Fruit fly (Drosophila melanogaster) whole organism, embryonic: ENCODE measurements around the gene Aatf.

Source experiments
- C15 ChIP-seq: fragments of 200-800 bp; sonication (Bioruptor generic); IDR thresholded peaks from 3 replicates; pipeline ENCODE4 v1.3.6; 2022; ENCODE audit warnings: missing biosample characterization, missing genetic modification characterization
- CG12071 ChIP-seq: fragments of 200-800 bp; sonication (Bioruptor generic); optimal IDR thresholded peaks from 3 replicates; lab custom pipeline; 2018; ENCODE audit warnings: missing biosample characterization, mild to moderate bottlenecking, missing genetic modification characterization
- CG12104 ChIP-seq: fragments of 200-800 bp; sonication (Bioruptor generic); optimal IDR thresholded peaks from 3 replicates; lab custom pipeline; 2016; ENCODE audit warnings: missing biosample characterization, missing genetic modification characterization
- CG13123 ChIP-seq: fragments of 200-800 bp; sonication (Bioruptor generic); optimal IDR thresholded peaks from 2 replicates; lab custom pipeline; 2016; ENCODE audit warnings: missing biosample characterization, missing genetic modification characterization
- CG13424 ChIP-seq: fragments of 200-800 bp; sonication (Bioruptor generic); optimal IDR thresholded peaks from 2 replicates; lab custom pipeline; 2019; ENCODE audit warnings: missing biosample characterization, mild to moderate bottlenecking, missing genetic modification characterization, moderate library complexity
- CG15073 ChIP-seq: fragments of 200-800 bp; sonication (Bioruptor generic); optimal IDR thresholded peaks from 2 replicates; lab custom pipeline; 2016; ENCODE audit warnings: missing biosample characterization, missing genetic modification characterization
- CG15479 ChIP-seq: fragments of 200-800 bp; sonication (Bioruptor generic); optimal IDR thresholded peaks from 3 replicates; lab custom pipeline; 2019; ENCODE audit warnings: missing biosample characterization, mild to moderate bottlenecking, missing genetic modification characterization, moderate library complexity
- CG17385 ChIP-seq: fragments of 200-800 bp; sonication (Bioruptor generic); optimal IDR thresholded peaks from 3 replicates; lab custom pipeline; 2018; ENCODE audit warnings: missing biosample characterization, mild to moderate bottlenecking, missing genetic modification characterization
- CG17568 ChIP-seq: fragments of 200-800 bp; sonication (Bioruptor generic); optimal IDR thresholded peaks from 2 replicates; lab custom pipeline; 2018; ENCODE audit warnings: missing biosample characterization, mild to moderate bottlenecking, missing genetic modification characterization, moderate library complexity
- CG1792 ChIP-seq: fragments of 200-800 bp; sonication (Bioruptor generic); optimal IDR thresholded peaks from 2 replicates; lab custom pipeline; 2016; ENCODE audit warnings: missing biosample characterization, missing genetic modification characterization
- CG18619 ChIP-seq: fragments of 200-800 bp; sonication (Bioruptor generic); optimal IDR thresholded peaks from 3 replicates; lab custom pipeline; 2017; ENCODE audit warnings: missing biosample characterization, mild to moderate bottlenecking, missing genetic modification characterization
- CG3065 ChIP-seq: fragments of 200-800 bp; sonication (Bioruptor generic); optimal IDR thresholded peaks from 2 replicates; lab custom pipeline; 2016; ENCODE audit warnings: missing biosample characterization, missing genetic modification characterization
- CG32772 ChIP-seq: fragments of 200-800 bp; sonication (Bioruptor generic); IDR thresholded peaks from 2 replicates; pipeline ENCODE4 v1.3.6; 2022; ENCODE audit warnings: missing biosample characterization, missing genetic modification characterization
- CG4360 ChIP-seq: fragments of 200-800 bp; sonication (Bioruptor generic); IDR thresholded peaks from 2 replicates; pipeline ENCODE4 v1.3.6; 2022; ENCODE audit warnings: missing biosample characterization, missing genetic modification characterization
- CG43689 ChIP-seq: fragments of 200-800 bp; sonication (Bioruptor generic); IDR thresholded peaks from 2 replicates; pipeline ENCODE4 v1.3.6; 2022; ENCODE audit warnings: missing biosample characterization, missing genetic modification characterization
- CG5180 ChIP-seq: fragments of 200-800 bp; sonication (Bioruptor generic); optimal IDR thresholded peaks from 3 replicates; lab custom pipeline; 2017; ENCODE audit warnings: missing biosample characterization, missing genetic modification characterization, mild to moderate bottlenecking, moderate library complexity, missing genetic modification reagents
- CG6813 ChIP-seq: fragments of 200-800 bp; sonication (Bioruptor generic); optimal IDR thresholded peaks from 2 replicates; lab custom pipeline; 2017; ENCODE audit warnings: missing biosample characterization, missing genetic modification characterization, mild to moderate bottlenecking, moderate library complexity, missing genetic modification reagents
- CG7963 ChIP-seq: fragments of 200-800 bp; sonication (Bioruptor generic); IDR thresholded peaks from 3 replicates; pipeline ENCODE4 v1.3.6; 2022; ENCODE audit warnings: missing biosample characterization, missing genetic modification characterization; ENCODE audit not compliant: partially characterized antibody
- CG9437 ChIP-seq: fragments of 200-800 bp; sonication (Bioruptor generic); optimal IDR thresholded peaks from 2 replicates; lab custom pipeline; 2018; ENCODE audit warnings: missing biosample characterization, mild to moderate bottlenecking, missing genetic modification characterization
- Camta ChIP-seq: fragments of 200-800 bp; sonication (Bioruptor generic); optimal IDR thresholded peaks from 2 replicates; lab custom pipeline; 2016; ENCODE audit warnings: missing biosample characterization, missing genetic modification characterization
- CoRest ChIP-seq: fragments of 200-800 bp; sonication (Bioruptor generic); optimal IDR thresholded peaks from 3 replicates; lab custom pipeline; 2018; ENCODE audit warnings: missing biosample characterization, mild to moderate bottlenecking, missing genetic modification characterization, moderate library complexity
- D ChIP-seq, 2 experiments: fragments of 200-800 bp in 1 of 2; fragments of >200 bp in 1 of 2; sonication (Bioruptor generic) in 1 of 2; optimal IDR thresholded peaks; 2 replicates in 1 of 2; 3 replicates in 1 of 2; lab custom pipeline; 2017; ENCODE audit warnings: mild to moderate bottlenecking in 1 of 2, missing biosample characterization in 1 of 2, missing genetic modification characterization in 1 of 2, missing genetic modification reagents in 1 of 2
- D19A ChIP-seq: fragments of 200-800 bp; optimal IDR thresholded peaks from 3 replicates; lab custom pipeline; 2019; ENCODE audit warnings: missing biosample characterization, mild to moderate bottlenecking, missing genetic modification characterization, moderate library complexity
- Dad ChIP-seq: fragments of 200-800 bp; sonication (Bioruptor generic); optimal IDR thresholded peaks from 3 replicates; lab custom pipeline; 2016; ENCODE audit warnings: missing biosample characterization, missing genetic modification characterization
- Drgx ChIP-seq: fragments of 200-800 bp; sonication (Bioruptor generic); IDR thresholded peaks from 2 replicates; pipeline ENCODE4 v1.3.6; 2022; ENCODE audit warnings: missing biosample characterization, missing genetic modification characterization
- E2f1 ChIP-seq: fragments of 200-800 bp; sonication (Bioruptor generic); IDR thresholded peaks from 2 replicates; pipeline ENCODE4 v1.3.6; 2022; ENCODE audit warnings: missing biosample characterization, missing genetic modification characterization
- Jarid2 ChIP-seq: fragments of 200-800 bp; sonication (Bioruptor generic); optimal IDR thresholded peaks from 3 replicates; lab custom pipeline; 2017; ENCODE audit warnings: mild to moderate bottlenecking, missing biosample characterization, missing genetic modification reagents, missing genetic modification characterization
- Lim3 ChIP-seq: fragments of 200-800 bp; sonication (Bioruptor generic); IDR thresholded peaks from 2 replicates; pipeline ENCODE4 v1.3.6; 2022; ENCODE audit warnings: missing biosample characterization, missing genetic modification characterization
- NFAT ChIP-seq: fragments of 200-800 bp; sonication (Bioruptor generic); IDR thresholded peaks from 2 replicates; pipeline ENCODE4 v1.3.6; 2022; ENCODE audit warnings: missing biosample characterization, missing genetic modification characterization
- Ptx1 ChIP-seq: fragments of 200-800 bp; sonication (Bioruptor generic); IDR thresholded peaks from 2 replicates; pipeline ENCODE4 v1.3.6; 2022; ENCODE audit warnings: missing biosample characterization, missing genetic modification characterization
- Tbp ChIP-seq: fragments of >200 bp; optimal IDR thresholded peaks from 2 replicates; lab custom pipeline; 2018; ENCODE audit warnings: missing biosample characterization, missing genetic modification characterization
- al ChIP-seq: fragments of 200-800 bp; sonication (Bioruptor generic); IDR thresholded peaks from 2 replicates; pipeline ENCODE4 v1.3.6; 2022; ENCODE audit warnings: missing biosample characterization, missing genetic modification characterization
- ara ChIP-seq: fragments of 200-800 bp; sonication (Bioruptor generic); IDR thresholded peaks from 2 replicates; pipeline ENCODE4 v1.3.6; 2022; ENCODE audit warnings: missing biosample characterization, missing genetic modification characterization
- bab2 ChIP-seq: fragments of 200-800 bp; sonication (Bioruptor generic); optimal IDR thresholded peaks from 2 replicates; lab custom pipeline; 2016; ENCODE audit warnings: missing biosample characterization, missing genetic modification characterization
- chm ChIP-seq: fragments of 200-800 bp; sonication (Bioruptor generic); IDR thresholded peaks from 2 replicates; pipeline ENCODE4 v1.3.6; 2022; ENCODE audit warnings: missing biosample characterization, missing genetic modification characterization
- danr ChIP-seq: fragments of 200-800 bp; sonication (Bioruptor generic); IDR thresholded peaks from 2 replicates; pipeline ENCODE4 v1.3.6; 2022; ENCODE audit warnings: missing biosample characterization, missing genetic modification characterization
- dati ChIP-seq: fragments of 200-800 bp; sonication (Bioruptor generic); IDR thresholded peaks from 2 replicates; pipeline ENCODE4 v1.3.6; 2022; ENCODE audit warnings: missing biosample characterization, missing genetic modification characterization
- esg ChIP-seq: fragments of 200-800 bp; sonication (Bioruptor generic); conservative IDR thresholded peaks from 2 replicates; pipeline ENCODE4 v1.3.6; 2022; ENCODE audit warnings: missing biosample characterization, missing genetic modification characterization
- exex ChIP-seq: fragments of 200-800 bp; sonication (Bioruptor generic); optimal IDR thresholded peaks from 4 replicates; lab custom pipeline; 2018; ENCODE audit warnings: missing biosample characterization, mild to moderate bottlenecking, missing genetic modification characterization, moderate library complexity
- gro ChIP-seq: fragments of 200-800 bp; sonication (Bioruptor generic); optimal IDR thresholded peaks from 2 replicates; lab custom pipeline; 2016; ENCODE audit warnings: missing biosample characterization, missing genetic modification characterization
- hth ChIP-seq: fragments of >200 bp; optimal IDR thresholded peaks from 2 replicates; lab custom pipeline; 2017; ENCODE audit warnings: inconsistent platforms
- pnt ChIP-seq: fragments of 200-800 bp; sonication (Bioruptor generic); optimal IDR thresholded peaks from 3 replicates; lab custom pipeline; 2016; ENCODE audit warnings: missing biosample characterization, missing genetic modification characterization
- pzg ChIP-seq: fragments of 200-800 bp; sonication (Bioruptor generic); optimal IDR thresholded peaks from 3 replicates; lab custom pipeline; 2018; ENCODE audit warnings: missing biosample characterization, mild to moderate bottlenecking, missing genetic modification characterization, moderate library complexity
- run ChIP-seq: fragments of 200-800 bp; sonication (Bioruptor generic); optimal IDR thresholded peaks from 3 replicates; lab custom pipeline; 2018; ENCODE audit warnings: missing biosample characterization, mild to moderate bottlenecking, missing genetic modification characterization
- sim ChIP-seq: fragments of 200-800 bp; sonication (Bioruptor generic); IDR thresholded peaks from 2 replicates; pipeline ENCODE4 v1.3.6; 2022; ENCODE audit warnings: missing biosample characterization, missing genetic modification characterization
- sug ChIP-seq: fragments of 200-800 bp; optimal IDR thresholded peaks from 2 replicates; lab custom pipeline; 2019; ENCODE audit warnings: missing biosample characterization, mild to moderate bottlenecking, missing genetic modification characterization, moderate library complexity
- tap ChIP-seq: fragments of 200-800 bp; optimal IDR thresholded peaks from 3 replicates; lab custom pipeline; 2019; ENCODE audit warnings: missing biosample characterization, mild to moderate bottlenecking, missing genetic modification characterization, moderate library complexity
- unc-4 ChIP-seq: fragments of 200-800 bp; sonication (Bioruptor generic); IDR thresholded peaks from 2 replicates; pipeline ENCODE4 v1.3.6; 2022; ENCODE audit warnings: missing biosample characterization, missing genetic modification characterization; ENCODE audit not compliant: partially characterized antibody
- vfl ChIP-seq: fragments of 200-800 bp; sonication (Bioruptor generic); optimal IDR thresholded peaks from 2 replicates; lab custom pipeline; 2016; ENCODE audit warnings: missing biosample characterization, missing genetic modification characterization
- wor ChIP-seq: fragments of 200-800 bp; sonication (Bioruptor generic); IDR thresholded peaks from 2 replicates; pipeline ENCODE4 v1.3.6; 2022; ENCODE audit warnings: missing biosample characterization, missing genetic modification characterization

Gene Aatf

dm6 chr2L:6722822-6723749, 5.7 kb downstream of the Aatf start, which contains the start of gene homer (continued):
- no peak for TF ChIP-seq vfl (GFP tag; lab: Kevin White, UChicago)
- TF ChIP-seq hth (lab: Kevin White, UChicago): no peak
- no peak for TF ChIP-seq CG6813 (GFP tag; lab: Kevin White, UChicago)
- no peak for TF ChIP-seq CoRest (tag; lab: Kevin White, UChicago)
- TF ChIP-seq CG3065: no peak
- 0 out of 2 replicates have a peak, but pooled peaks have one; percentile 9 for TF ChIP-seq Ptx1
- TF ChIP-seq Jarid2 (GFP tag; lab: Kevin White, UChicago): no peak
- no peak for TF ChIP-seq run (tag; lab: Kevin White, UChicago)
- no peak for TF ChIP-seq tap
- TF ChIP-seq CG7963: peak; percentile 95
- TF ChIP-seq dati (GFP tag; lab: Robert Waterston, UW): no peak
- no peak for TF ChIP-seq wor (GFP tag; lab: Robert Waterston, UW)
- no peak for TF ChIP-seq CG15479 (GFP tag; lab: Kevin White, UChicago)
- TF ChIP-seq ara (GFP tag; lab: Robert Waterston, UW): no peak
- peak; percentile 86 for TF ChIP-seq unc-4 (GFP tag; lab: Robert Waterston, UW)
- no peak for TF ChIP-seq esg (GFP tag; lab: Robert Waterston, UW)
- TF ChIP-seq exex (tag; lab: Kevin White, UChicago): peak; percentile 14
- TF ChIP-seq Dad (GFP tag; lab: Kevin White, UChicago): no peak
- TF ChIP-seq bab2 (GFP tag; lab: Kevin White, UChicago): no peak
- TF ChIP-seq CG1792 (GFP tag; lab: Kevin White, UChicago): no peak
- peak; percentile 53 for TF ChIP-seq pzg (GFP tag; lab: Kevin White, UChicago)
- no peak for TF ChIP-seq CG13123 (GFP tag; lab: Kevin White, UChicago)
- no peak for TF ChIP-seq al (GFP tag; lab: Robert Waterston, UW)
- TF ChIP-seq chm (GFP tag; lab: Robert Waterston, UW): no peak
- no peak for TF ChIP-seq CG5180 (GFP tag; lab: Kevin White, UChicago)
- no peak for TF ChIP-seq C15 (GFP tag; lab: Robert Waterston, UW)
- TF ChIP-seq D19A (tag; lab: Kevin White, UChicago): no peak
- peak; percentile 25; the same call in 1 of the 2 replicates for TF ChIP-seq CG32772 (GFP tag; lab: Robert Waterston, UW)
- TF ChIP-seq Tbp: no peak
- TF ChIP-seq CG18619: no peak
- TF ChIP-seq D (optimal IDR thresholded peaks at IDR 0.05; lab: Kevin White, UChicago): peak; percentile 9
- no peak for TF ChIP-seq D (GFP tag; optimal IDR thresholded peaks at IDR 0.05; lab: Kevin White, UChicago)
- TF ChIP-seq NFAT: no peak
- no peak for TF ChIP-seq Drgx (GFP tag; lab: Robert Waterston, UW)
- no peak for TF ChIP-seq CG13424
- TF ChIP-seq E2f1 (GFP tag; lab: Robert Waterston, UW): no peak
- no peak for TF ChIP-seq Camta (GFP tag; lab: Kevin White, UChicago)
- no peak for TF ChIP-seq danr (GFP tag; lab: Robert Waterston, UW)
- no peak for TF ChIP-seq pnt
- no peak for TF ChIP-seq Lim3
- TF ChIP-seq gro: no peak
- peak; percentile 46 for TF ChIP-seq sug (tag; lab: Kevin White, UChicago)
- no peak for TF ChIP-seq CG9437 (GFP tag; lab: Kevin White, UChicago)
- no peak for TF ChIP-seq CG12104 (GFP tag; lab: Kevin White, UChicago)
- no peak for TF ChIP-seq CG43689 (GFP tag; lab: Robert Waterston, UW)
- no peak for TF ChIP-seq CG15073 (GFP tag; lab: Kevin White, UChicago)
- TF ChIP-seq CG4360 (GFP tag; lab: Robert Waterston, UW): peak; percentile 99
- TF ChIP-seq CG12071 (GFP tag; lab: Kevin White, UChicago): no peak
- no peak for TF ChIP-seq CG17568 (GFP tag; lab: Kevin White, UChicago)
- no peak for TF ChIP-seq CG17385 (GFP tag; lab: Kevin White, UChicago)
- no peak for TF ChIP-seq sim
